Fruit fly (Drosophila melanogaster) whole organism: Measurements from ENCODE around the gene CG15740.

Experiments used
- CG8478 ChIP-seq: fragments of >200 bp; optimal IDR thresholded peaks from 2 replicates; lab custom pipeline; 2018; ENCODE audit warnings: inconsistent platforms
- Dll ChIP-seq: fragments of >200 bp; optimal IDR thresholded peaks from 2 replicates; lab custom pipeline; 2017
- EcR ChIP-seq, 2 experiments: fragments of >200 bp; optimal IDR thresholded peaks; 2 replicates each; lab custom pipeline; 2017; ENCODE audit warnings: missing biosample characterization in 2 of 2, missing genetic modification characterization in 2 of 2, missing genetic modification reagents in 2 of 2
- pan ChIP-seq: fragments of >200 bp; optimal IDR thresholded peaks from 2 replicates; lab custom pipeline; 2017
- psq ChIP-seq: fragments of >200 bp; optimal IDR thresholded peaks from 2 replicates; lab custom pipeline; 2017
- usp ChIP-seq: fragments of >200 bp; optimal IDR thresholded peaks from 2 replicates; lab custom pipeline; 2017; ENCODE audit warnings: missing biosample characterization, missing genetic modification characterization, mixed read lengths

The CG15740 gene

DNA sequence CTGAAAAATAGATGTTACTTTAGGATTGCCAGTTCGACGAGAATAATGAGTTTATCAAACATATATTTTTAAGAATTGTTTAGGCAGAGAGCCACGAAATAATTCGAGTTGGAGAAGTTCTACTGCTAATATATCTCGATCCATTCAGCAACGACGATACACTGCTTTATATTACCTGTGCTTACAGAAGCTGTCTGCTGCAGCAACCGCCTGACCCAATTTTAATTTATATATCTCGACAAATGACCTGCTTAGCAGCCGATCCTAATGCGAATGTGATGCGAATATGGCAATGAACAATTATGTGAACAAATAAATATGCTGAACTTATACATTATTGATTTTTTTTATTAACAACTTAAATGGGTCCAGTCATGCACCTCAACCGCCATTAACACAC is 47.4 kb downstream of the CG15740 start:
- no peak for TF ChIP-seq EcR (GFP tag; optimal IDR thresholded peaks at IDR 0.05; lab: Kevin White, UChicago)
- TF ChIP-seq Dll = no peak
- no peak for TF ChIP-seq pan
- TF ChIP-seq psq (lab: Kevin White, UChicago) = no peak
- no peak for TF ChIP-seq CG8478
- TF ChIP-seq usp (GFP tag; lab: Kevin White, UChicago) = no peak

DNA sequence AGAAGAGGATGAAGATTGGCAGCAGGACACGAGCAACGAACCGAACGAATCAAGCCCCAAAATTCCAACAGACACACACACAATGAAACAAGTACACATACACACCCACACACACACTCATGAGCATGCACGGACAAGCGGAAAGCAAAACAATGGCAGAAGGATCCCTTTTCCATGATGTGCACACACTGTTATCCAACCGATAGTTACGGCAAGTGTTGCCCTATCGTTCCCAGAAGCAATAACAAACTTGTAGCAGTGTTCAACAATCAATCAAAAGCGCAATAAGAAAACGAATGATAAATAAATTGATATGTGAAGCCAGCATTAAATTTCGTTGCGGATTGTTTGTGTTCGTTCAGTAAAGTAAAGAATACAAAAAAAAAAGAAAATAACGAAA is 49.0 kb downstream of the CG15740 start:
- TF ChIP-seq usp (GFP tag; lab: Kevin White, UChicago) (no peak), pan (no peak), EcR (GFP tag; optimal IDR thresholded peaks at IDR 0.05; lab: Kevin White, UChicago) (no peak), psq (lab: Kevin White, UChicago) (no peak), CG8478 (no peak), Dll (no peak)

DNA sequence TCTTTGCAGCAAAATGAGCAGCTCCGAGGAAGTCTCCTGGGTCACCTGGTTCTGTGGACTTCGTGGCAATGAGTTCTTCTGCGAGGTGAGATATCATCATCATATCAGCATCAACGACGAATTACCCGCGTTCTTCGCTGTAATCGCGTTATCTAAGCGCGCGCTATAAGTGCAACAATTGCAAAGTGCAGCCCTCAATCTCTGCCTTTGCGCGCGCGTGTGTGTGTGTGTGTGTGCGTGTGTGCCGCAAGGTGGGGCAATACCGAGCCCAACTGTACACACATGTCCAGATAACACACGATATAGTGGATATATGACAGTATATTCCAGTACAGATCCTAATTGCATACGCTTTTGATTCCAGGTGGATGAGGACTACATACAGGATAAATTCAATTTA is 52.5 kb downstream of the CG15740 start:
- TF ChIP-seq psq (lab: Kevin White, UChicago) (no peak), CG8478 (no peak), Dll (no peak), pan (no peak), EcR (GFP tag; optimal IDR thresholded peaks at IDR 0.05; lab: Kevin White, UChicago) (no peak), usp (GFP tag; lab: Kevin White, UChicago) (no peak)
